Worm (Caenorhabditis elegans): Measurements from ENCODE around the gene asps-1.

DNA sequence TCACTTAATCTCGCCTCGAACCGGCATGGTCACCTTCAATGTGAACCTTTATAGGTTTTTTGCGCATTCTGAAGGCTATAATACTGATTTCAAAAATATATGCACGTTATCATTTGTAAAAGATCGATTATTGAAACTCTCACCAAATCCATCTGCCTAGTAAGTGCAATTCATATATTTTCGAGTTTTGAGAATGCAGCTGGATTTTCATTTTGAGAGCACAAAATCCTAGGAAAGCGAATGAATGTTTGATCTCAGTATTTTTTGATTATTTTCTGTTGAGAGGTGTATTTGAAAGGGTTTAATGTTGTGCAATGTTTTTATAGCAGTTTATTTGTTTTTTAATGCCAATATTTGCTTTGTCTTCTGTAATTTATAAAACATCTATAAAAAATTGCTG is 41.2 kb downstream of the asps-1 start:
- TF ChIP-seq ztf-4 (tag; optimal IDR thresholded peaks at IDR 0.05) (no peak), fos-1 (tag; optimal IDR thresholded peaks at IDR 0.05) (no peak), lin-39 (tag; optimal IDR thresholded peaks at IDR 0.05) (no peak), nhr-28 (tag; optimal IDR thresholded peaks at IDR 0.05) (no peak)
